Fruit fly (Drosophila melanogaster) whole organism, embryonic: Measurements from ENCODE around the gene Ccn.
A peak's percentile ranks its signal among the peaks of the same experiment; 100 is the strongest.

Source experiments
- Bdp1 ChIP-seq: fragments of 200-800 bp; sonication (Bioruptor generic); optimal IDR thresholded peaks from 3 replicates; lab custom pipeline; 2016; ENCODE audit warnings: missing biosample characterization, missing genetic modification characterization
- CG10147 ChIP-seq: fragments of 200-800 bp; sonication (Bioruptor generic); optimal IDR thresholded peaks from 2 replicates; lab custom pipeline; 2019; ENCODE audit warnings: missing biosample characterization, mild to moderate bottlenecking, missing genetic modification characterization, moderate library complexity
- CG10267 ChIP-seq: fragments of 200-800 bp; sonication (Bioruptor generic); optimal IDR thresholded peaks from 2 replicates; lab custom pipeline; 2018; ENCODE audit warnings: missing biosample characterization, mild to moderate bottlenecking, missing genetic modification characterization, moderate library complexity
- CG1233 ChIP-seq: fragments of 200-800 bp; sonication (Bioruptor generic); optimal IDR thresholded peaks from 4 replicates; lab custom pipeline; 2018; ENCODE audit warnings: missing biosample characterization, mild to moderate bottlenecking, missing genetic modification characterization
- CG12659 ChIP-seq: fragments of 200-800 bp; sonication (Bioruptor generic); optimal IDR thresholded peaks from 3 replicates; lab custom pipeline; 2017; ENCODE audit warnings: mild to moderate bottlenecking, missing biosample characterization, missing genetic modification reagents, missing genetic modification characterization
- CG13424 ChIP-seq: fragments of 200-800 bp; sonication (Bioruptor generic); optimal IDR thresholded peaks from 2 replicates; lab custom pipeline; 2019; ENCODE audit warnings: missing biosample characterization, mild to moderate bottlenecking, missing genetic modification characterization, moderate library complexity
- CG14860 ChIP-seq: fragments of 200-800 bp; sonication (Bioruptor generic); IDR thresholded peaks from 3 replicates; pipeline ENCODE4 v1.3.6; 2022; ENCODE audit warnings: missing biosample characterization, missing genetic modification characterization; ENCODE audit not compliant: partially characterized antibody
- CG15011 ChIP-seq: fragments of 200-800 bp; sonication (Bioruptor generic); optimal IDR thresholded peaks from 3 replicates; lab custom pipeline; 2018; ENCODE audit warnings: missing biosample characterization, mild to moderate bottlenecking, missing genetic modification characterization
- CG15514 ChIP-seq: fragments of 200-800 bp; sonication (Bioruptor generic); optimal IDR thresholded peaks from 3 replicates; lab custom pipeline; 2017; ENCODE audit warnings: missing biosample characterization, missing genetic modification characterization, mild to moderate bottlenecking, moderate library complexity, missing genetic modification reagents
- CG1602 ChIP-seq: fragments of 200-800 bp; sonication (Bioruptor generic); optimal IDR thresholded peaks from 3 replicates; lab custom pipeline; 2016; ENCODE audit warnings: missing biosample characterization, missing genetic modification characterization
- CG2116 ChIP-seq: fragments of 200-800 bp; sonication (Bioruptor generic); optimal IDR thresholded peaks from 3 replicates; lab custom pipeline; 2018; ENCODE audit warnings: missing biosample characterization, mild to moderate bottlenecking, missing genetic modification characterization
- CG2678 ChIP-seq: fragments of 200-800 bp; sonication (Bioruptor generic); optimal IDR thresholded peaks from 3 replicates; lab custom pipeline; 2019; ENCODE audit warnings: missing biosample characterization, mild to moderate bottlenecking, missing genetic modification characterization, moderate library complexity
- CG3163 ChIP-seq: fragments of 200-800 bp; sonication (Bioruptor generic); optimal IDR thresholded peaks from 3 replicates; lab custom pipeline; 2016; ENCODE audit warnings: missing biosample characterization, missing genetic modification characterization
- CG32767 ChIP-seq: fragments of 200-800 bp; sonication (Bioruptor generic); IDR thresholded peaks from 2 replicates; pipeline ENCODE4 v1.3.6; 2022; ENCODE audit warnings: missing biosample characterization, missing genetic modification characterization
- CG33213 ChIP-seq: fragments of 200-800 bp; sonication (Bioruptor generic); optimal IDR thresholded peaks from 3 replicates; lab custom pipeline; 2016; ENCODE audit warnings: missing biosample characterization, missing genetic modification characterization
- CG4282 ChIP-seq: fragments of 200-800 bp; sonication (Bioruptor generic); optimal IDR thresholded peaks from 2 replicates; lab custom pipeline; 2016; ENCODE audit warnings: missing biosample characterization, missing genetic modification characterization
- CG6813 ChIP-seq: fragments of 200-800 bp; sonication (Bioruptor generic); optimal IDR thresholded peaks from 2 replicates; lab custom pipeline; 2017; ENCODE audit warnings: missing biosample characterization, missing genetic modification characterization, mild to moderate bottlenecking, moderate library complexity, missing genetic modification reagents
- CG7745 ChIP-seq: fragments of 200-800 bp; sonication (Bioruptor generic); optimal IDR thresholded peaks from 2 replicates; lab custom pipeline; 2018; ENCODE audit warnings: missing biosample characterization, mild to moderate bottlenecking, missing genetic modification characterization, moderate library complexity
- CG8765 ChIP-seq: fragments of 200-800 bp; sonication (Bioruptor generic); IDR thresholded peaks from 2 replicates; pipeline ENCODE4 v1.3.6; 2022; ENCODE audit warnings: missing biosample characterization, missing genetic modification characterization
- CG9727 ChIP-seq: fragments of 200-800 bp; sonication (Bioruptor generic); optimal IDR thresholded peaks from 3 replicates; lab custom pipeline; 2017; ENCODE audit warnings: missing biosample characterization, mild to moderate bottlenecking, missing genetic modification characterization
- CoRest ChIP-seq: fragments of 200-800 bp; sonication (Bioruptor generic); optimal IDR thresholded peaks from 3 replicates; lab custom pipeline; 2018; ENCODE audit warnings: missing biosample characterization, mild to moderate bottlenecking, missing genetic modification characterization, moderate library complexity
- Deaf1 ChIP-seq: fragments of 200-800 bp; optimal IDR thresholded peaks from 3 replicates; lab custom pipeline; 2019; ENCODE audit warnings: missing biosample characterization, mild to moderate bottlenecking, missing genetic modification characterization, moderate library complexity
- Dp ChIP-seq: fragments of 200-800 bp; sonication (Bioruptor generic); optimal IDR thresholded peaks from 2 replicates; lab custom pipeline; 2018; ENCODE audit warnings: missing biosample characterization, mild to moderate bottlenecking, missing genetic modification characterization, moderate library complexity
- E2f2 ChIP-seq: fragments of 200-800 bp; sonication (Bioruptor generic); IDR thresholded peaks from 2 replicates; pipeline ENCODE4 v1.3.6; 2022; ENCODE audit warnings: missing biosample characterization, missing genetic modification characterization
- Eip74EF ChIP-seq, 2 experiments: fragments of 200-800 bp in 1 of 2; fragments of >200 bp in 1 of 2; sonication (Bioruptor generic) in 1 of 2; optimal IDR thresholded peaks; 2 replicates each; lab custom pipeline; 2017 to 2019; ENCODE audit warnings: missing biosample characterization in 2 of 2, missing genetic modification characterization in 2 of 2, mild to moderate bottlenecking in 1 of 2, moderate library complexity in 1 of 2
- HmgZ ChIP-seq: fragments of 200-800 bp; sonication (Bioruptor generic); optimal IDR thresholded peaks from 2 replicates; lab custom pipeline; 2018; ENCODE audit warnings: missing biosample characterization, mild to moderate bottlenecking, missing genetic modification characterization
- Hr51 ChIP-seq, 2 experiments: fragments of 200-800 bp; sonication (Bioruptor generic); optimal IDR thresholded peaks; 2 replicates in 1 of 2; 3 replicates in 1 of 2; lab custom pipeline; 2016 to 2018; ENCODE audit warnings: missing biosample characterization in 2 of 2, missing genetic modification characterization in 2 of 2, mild to moderate bottlenecking in 1 of 2, moderate library complexity in 1 of 2
- MBD-R2 ChIP-seq: fragments of 200-800 bp; sonication (Bioruptor generic); IDR thresholded peaks from 2 replicates; pipeline ENCODE4 v1.3.6; 2022; ENCODE audit warnings: missing biosample characterization, missing genetic modification characterization
- Myb ChIP-seq: fragments of 200-800 bp; sonication (Bioruptor generic); optimal IDR thresholded peaks from 2 replicates; lab custom pipeline; 2016; ENCODE audit warnings: missing biosample characterization, missing genetic modification characterization
- Xbp1 ChIP-seq: fragments of 200-800 bp; sonication (Bioruptor generic); optimal IDR thresholded peaks from 3 replicates; lab custom pipeline; 2016; ENCODE audit warnings: missing biosample characterization, mild to moderate bottlenecking, missing genetic modification characterization
- ac ChIP-seq: fragments of 200-800 bp; sonication (Bioruptor generic); optimal IDR thresholded peaks from 3 replicates; lab custom pipeline; 2017; ENCODE audit warnings: missing biosample characterization, mild to moderate bottlenecking, missing genetic modification characterization
- chinmo ChIP-seq: fragments of 200-800 bp; sonication (Bioruptor generic); IDR thresholded peaks from 4 replicates; pipeline ENCODE4 v1.3.6; 2022; ENCODE audit warnings: missing biosample characterization, missing genetic modification characterization; ENCODE audit not compliant: partially characterized antibody
- dmrt11E ChIP-seq: fragments of 200-800 bp; sonication (Bioruptor generic); optimal IDR thresholded peaks from 3 replicates; lab custom pipeline; 2018; ENCODE audit warnings: missing biosample characterization, mild to moderate bottlenecking, missing genetic modification characterization, moderate library complexity
- h ChIP-seq: fragments of >200 bp; optimal IDR thresholded peaks from 2 replicates; lab custom pipeline; 2017
- hkb ChIP-seq, 2 experiments: fragments of 200-800 bp in 1 of 2; fragments of >200 bp in 1 of 2; sonication (Bioruptor generic) in 1 of 2; IDR thresholded peaks in 1 of 2; optimal IDR thresholded peaks in 1 of 2; 2 replicates each; pipeline versions ENCODE4 v1.3.6 to Lab custom; 2017 to 2022; ENCODE audit warnings: missing biosample characterization in 1 of 2, missing genetic modification characterization in 1 of 2
- knrl ChIP-seq: fragments of 200-800 bp; sonication (Bioruptor generic); IDR thresholded peaks from 3 replicates; pipeline ENCODE4 v1.3.6; 2022; ENCODE audit warnings: missing biosample characterization, missing genetic modification characterization; ENCODE audit not compliant: partially characterized antibody
- mld ChIP-seq: fragments of 200-800 bp; sonication (Bioruptor generic); IDR thresholded peaks from 3 replicates; pipeline ENCODE4 v1.3.6; 2022; ENCODE audit warnings: missing biosample characterization, missing genetic modification characterization; ENCODE audit not compliant: partially characterized antibody
- nerfin-2 ChIP-seq: fragments of 200-800 bp; sonication (Bioruptor generic); IDR thresholded peaks from 2 replicates; pipeline ENCODE4 v1.3.6; 2022; ENCODE audit warnings: missing biosample characterization, missing genetic modification characterization; ENCODE audit not compliant: partially characterized antibody
- nom ChIP-seq: fragments of 200-800 bp; sonication (Bioruptor generic); optimal IDR thresholded peaks from 2 replicates; lab custom pipeline; 2017; ENCODE audit warnings: missing biosample characterization, missing genetic modification characterization, mild to moderate bottlenecking, moderate library complexity, missing genetic modification reagents
- pho ChIP-seq: fragments of 200-800 bp; sonication (Bioruptor generic); optimal IDR thresholded peaks from 2 replicates; lab custom pipeline; 2016; ENCODE audit warnings: missing biosample characterization, missing genetic modification characterization
- pita ChIP-seq: fragments of 200-800 bp; sonication (Bioruptor generic); optimal IDR thresholded peaks from 2 replicates; lab custom pipeline; 2017; ENCODE audit warnings: missing biosample characterization, mild to moderate bottlenecking, missing genetic modification characterization
- pnt ChIP-seq: fragments of 200-800 bp; sonication (Bioruptor generic); optimal IDR thresholded peaks from 3 replicates; lab custom pipeline; 2016; ENCODE audit warnings: missing biosample characterization, missing genetic modification characterization
- pros ChIP-seq: fragments of 200-800 bp; sonication (Bioruptor generic); optimal IDR thresholded peaks from 3 replicates; lab custom pipeline; 2019; ENCODE audit warnings: missing biosample characterization, mild to moderate bottlenecking, missing genetic modification characterization, moderate library complexity
- sens ChIP-seq: fragments of 200-800 bp; sonication (Bioruptor generic); peaks from one replicate; lab custom pipeline; 2016; ENCODE audit warnings: missing biosample characterization, missing genetic modification characterization
- sob ChIP-seq: fragments of 200-800 bp; sonication (Bioruptor generic); IDR thresholded peaks from 2 replicates; pipeline ENCODE4 v1.3.6; 2022; ENCODE audit warnings: missing biosample characterization, missing genetic modification characterization
- sqz ChIP-seq: fragments of 200-800 bp; sonication (Bioruptor generic); optimal IDR thresholded peaks from 3 replicates; lab custom pipeline; 2018; ENCODE audit warnings: missing biosample characterization, mild to moderate bottlenecking, missing genetic modification characterization
- tup ChIP-seq: fragments of 200-800 bp; sonication (Bioruptor generic); optimal IDR thresholded peaks from 2 replicates; lab custom pipeline; 2016; ENCODE audit warnings: missing biosample characterization, mild to moderate bottlenecking, missing genetic modification characterization, moderate library complexity
- vvl ChIP-seq: fragments of 200-800 bp; sonication (Bioruptor generic); IDR thresholded peaks from 2 replicates; pipeline ENCODE4 v1.3.6; 2022; ENCODE audit warnings: missing biosample characterization, missing genetic modification characterization
- wek ChIP-seq: fragments of 200-800 bp; sonication (Bioruptor generic); optimal IDR thresholded peaks from 3 replicates; lab custom pipeline; 2018; ENCODE audit warnings: missing biosample characterization, mild to moderate bottlenecking, missing genetic modification characterization, moderate library complexity

The Ccn gene

dm6 chr3L:17644906-17645244 is 44.9 kb upstream of the Ccn start, which contains the start of gene Pep (continued):
- no peak for TF ChIP-seq pita (GFP tag; lab: Kevin White, UChicago)
- TF ChIP-seq CG4282: peak; percentile 34
- TF ChIP-seq mld: peak; percentile 97
- TF ChIP-seq CG12659 (GFP tag; lab: Kevin White, UChicago): peak; percentile 77
- TF ChIP-seq HmgZ (tag; lab: Kevin White, UChicago): peak; percentile 79
- peak; percentile 38 for TF ChIP-seq CG3163 (GFP tag; lab: Kevin White, UChicago)
- TF ChIP-seq h (lab: Kevin White, UChicago): no peak
- no peak for TF ChIP-seq CG2678
- peak; percentile 58; the same call in 1 of the 2 replicates for TF ChIP-seq sob (GFP tag; lab: Robert Waterston, UW)
- peak; percentile 72 for TF ChIP-seq Dp
- no peak for TF ChIP-seq tup (GFP tag; lab: Kevin White, UChicago)
- peak; percentile 70 for TF ChIP-seq Deaf1 (tag; lab: Kevin White, UChicago)
- TF ChIP-seq CG32767 (GFP tag; lab: Robert Waterston, UW): peak; percentile 87
- TF ChIP-seq CG9727: peak; percentile 29
- no peak for TF ChIP-seq pnt
- peak; percentile 72 for TF ChIP-seq vvl (GFP tag; lab: Robert Waterston, UW)
- TF ChIP-seq CG8765 (GFP tag; lab: Robert Waterston, UW): 0 out of 2 replicates have a peak, but pooled peaks have one; percentile 19
- TF ChIP-seq Bdp1 (GFP tag; lab: Kevin White, UChicago): no peak
- no peak for TF ChIP-seq CG6813 (GFP tag; lab: Kevin White, UChicago)
- peak in 1 of 2 experiments; percentile 31 for TF ChIP-seq Hr51 (GFP tag; optimal IDR thresholded peaks at IDR 0.05; lab: Kevin White, UChicago)
- TF ChIP-seq CoRest (tag; lab: Kevin White, UChicago): peak; percentile 53
- peak; percentile 98 for TF ChIP-seq CG14860 (GFP tag; lab: Robert Waterston, UW)
- TF ChIP-seq nerfin-2: peak; percentile 98
- TF ChIP-seq CG15514 (GFP tag; lab: Kevin White, UChicago): peak; percentile 85
- peak; percentile 40 for TF ChIP-seq Xbp1
- no peak for TF ChIP-seq CG7745 (tag; lab: Kevin White, UChicago)
- TF ChIP-seq CG10267 (tag; lab: Kevin White, UChicago): peak; percentile 68
- TF ChIP-seq wek (GFP tag; lab: Kevin White, UChicago): peak; percentile 71
- TF ChIP-seq E2f2 (GFP tag; lab: Robert Waterston, UW): peak; percentile 80
- TF ChIP-seq hkb (optimal IDR thresholded peaks at IDR 0.05; lab: Kevin White, UChicago): no peak
- TF ChIP-seq hkb (GFP tag; IDR thresholded peaks at IDR 0.05; lab: Robert Waterston, UW): peak; percentile 46; the same call in 1 of the 2 replicates
- TF ChIP-seq CG13424 (tag; lab: Kevin White, UChicago): peak; percentile 13
- no peak for TF ChIP-seq sqz (GFP tag; lab: Kevin White, UChicago)
- TF ChIP-seq MBD-R2 (GFP tag; lab: Robert Waterston, UW): peak; percentile 56
- peak; percentile 14 for TF ChIP-seq dmrt11E (tag; lab: Kevin White, UChicago)
- TF ChIP-seq CG2116 (GFP tag; lab: Kevin White, UChicago): peak; percentile 88
- peak; percentile 99 for TF ChIP-seq knrl (GFP tag; lab: Robert Waterston, UW)
- peak; percentile 81 for TF ChIP-seq Myb (GFP tag; lab: Kevin White, UChicago)
- no peak for TF ChIP-seq pros (GFP tag; lab: Kevin White, UChicago)
- no peak for TF ChIP-seq Eip74EF (GFP tag; optimal IDR thresholded peaks at IDR 0.05; lab: Kevin White, UChicago)
- TF ChIP-seq CG1602 (GFP tag; lab: Kevin White, UChicago): no peak
- TF ChIP-seq chinmo (GFP tag; lab: Robert Waterston, UW): peak; percentile 97
- peak; percentile 35 for TF ChIP-seq CG1233 (GFP tag; lab: Kevin White, UChicago)
- TF ChIP-seq pho (GFP tag; lab: Kevin White, UChicago): peak; percentile 12
- peak; percentile 57 for TF ChIP-seq nom (GFP tag; lab: Kevin White, UChicago)
- TF ChIP-seq CG10147: peak; percentile 35
- peak; percentile 91 for TF ChIP-seq sens (GFP tag; lab: Kevin White, UChicago)
- no peak for TF ChIP-seq ac (GFP tag; lab: Kevin White, UChicago)
- TF ChIP-seq CG15011 (GFP tag; lab: Kevin White, UChicago): no peak
- TF ChIP-seq CG33213 (GFP tag; lab: Kevin White, UChicago): peak; percentile 70
